Fruit fly (Drosophila melanogaster): Measurements from ENCODE around the gene CG17261.

Gene CG17261

DNA sequence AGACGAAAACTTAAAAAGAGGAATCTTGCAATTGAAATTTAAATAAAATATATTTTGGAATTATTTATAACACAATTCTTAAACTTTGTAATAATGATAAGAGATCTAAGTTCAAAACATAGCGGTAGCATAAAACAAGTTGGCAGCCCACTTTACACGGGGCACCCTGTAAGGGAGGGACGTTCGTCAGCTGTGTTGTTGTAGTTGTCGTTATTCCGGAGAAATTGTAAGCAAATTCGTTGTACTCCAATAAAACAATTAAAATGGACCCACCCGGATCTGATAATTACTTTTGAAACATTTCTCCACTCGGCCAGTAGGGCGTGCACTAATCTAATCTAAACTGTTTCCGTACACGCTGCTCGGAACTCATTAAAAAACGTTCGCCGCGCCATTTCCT, 12.0 kb upstream of the CG17261 start, which contains the start of gene GABPI:
Gene GABPI, plus strand, starts transcription at position 190 of the 400 bp plus-strand sequence.
- TF ChIP-seq Rel (GFP tag; optimal IDR thresholded peaks at IDR 0.05) (no peak), Rel (tag; optimal IDR thresholded peaks at IDR 0.05) (peak; percentile 8), Hr83 (GFP tag; optimal IDR thresholded peaks at IDR 0.05; ENCODE audit: poor library complexity, severe bottlenecking) (peak; percentile 50), GATAd (GFP tag; optimal IDR thresholded peaks at IDR 0.05) (peak; percentile 58), ey (GFP tag; optimal IDR thresholded peaks at IDR 0.05) (no peak), Sp1 (GFP tag; optimal IDR thresholded peaks at IDR 0.05) (no peak)

dm6 chr2L:3034969-3035368, 7.4 kb upstream of the CG17261 start, which contains the start of gene CG17258:
TSS of gene CG17258 (minus strand) at chr2L:3035348.
- TF ChIP-seq Dfd (GFP tag; optimal IDR thresholded peaks at IDR 0.05) (no peak), Hr83 (GFP tag; optimal IDR thresholded peaks at IDR 0.05; ENCODE audit: poor library complexity, severe bottlenecking) (no peak), Hnf4 (GFP tag; optimal IDR thresholded peaks at IDR 0.05) (no peak), woc (GFP tag; optimal IDR thresholded peaks at IDR 0.05) (no peak), fru (GFP tag; optimal IDR thresholded peaks at IDR 0.05) (no peak)

DNA sequence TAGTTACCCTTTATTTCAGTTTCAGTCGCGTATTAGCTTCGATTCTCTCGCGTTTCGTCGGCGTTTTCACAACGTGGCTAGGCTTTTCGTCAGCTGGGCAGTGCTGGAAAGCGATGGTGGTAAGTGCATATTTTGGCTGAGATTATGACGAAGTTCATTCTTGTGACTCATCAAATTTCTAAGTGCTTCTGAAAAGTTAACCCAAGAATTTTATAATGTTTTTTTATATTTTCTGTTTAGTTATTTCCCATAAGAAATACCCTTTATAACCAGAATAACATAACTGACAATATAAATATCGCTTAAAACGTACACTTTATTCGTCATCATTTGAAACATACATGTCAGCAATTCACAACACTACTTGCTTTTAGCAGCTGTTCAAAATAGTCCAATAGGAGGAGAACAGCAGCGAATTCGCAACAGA, 5.2 kb upstream of the CG17261 start, which contains the start of the genes CG17260 and SerRS:
Gene CG17260, plus strand, starts transcription at position 78 of the 427 bp plus-strand sequence.
Gene SerRS, minus strand, starts transcription at position 251 of the 427 bp plus-strand sequence.
- TF ChIP-seq Rel (GFP tag; optimal IDR thresholded peaks at IDR 0.05) (no peak), Rel (tag; optimal IDR thresholded peaks at IDR 0.05) (peak; percentile 68), Dfd (GFP tag; optimal IDR thresholded peaks at IDR 0.05) (no peak), Hr78 (GFP tag; optimal IDR thresholded peaks at IDR 0.05) (no peak), dmrt93B (GFP tag; optimal IDR thresholded peaks at IDR 0.05) (peak; percentile 89), CrebA (GFP tag; optimal IDR thresholded peaks at IDR 0.05; ENCODE audit: borderline replicate concordance) (no peak), OdsH (GFP tag; optimal IDR thresholded peaks at IDR 0.05) (peak; percentile 94), psq (GFP tag; optimal IDR thresholded peaks at IDR 0.05) (peak; percentile 93), usp (GFP tag; optimal IDR thresholded peaks at IDR 0.05) (no peak), pan (optimal IDR thresholded peaks at IDR 0.05) (no peak), tai (GFP tag; optimal IDR thresholded peaks at IDR 0.05) (no peak), Mio (GFP tag; optimal IDR thresholded peaks at IDR 0.05) (peak; percentile 59), Hnf4 (GFP tag; optimal IDR thresholded peaks at IDR 0.05) (no peak), woc (GFP tag; optimal IDR thresholded peaks at IDR 0.05) (no peak), foxo (GFP tag; optimal IDR thresholded peaks at IDR 0.05) (peak; percentile 28 to 98), br (GFP tag; optimal IDR thresholded peaks at IDR 0.05) (peak; percentile 96), dsf (GFP tag; optimal IDR thresholded peaks at IDR 0.05; ENCODE audit: borderline replicate concordance) (peak; percentile 90), jim (GFP tag; optimal IDR thresholded peaks at IDR 0.05) (no peak), brk (GFP tag; optimal IDR thresholded peaks at IDR 0.05) (no peak), N (GFP tag; optimal IDR thresholded peaks at IDR 0.05) (no peak), dl (GFP tag; optimal IDR thresholded peaks at IDR 0.05; ENCODE audit: insufficient read depth in 1 of 2, partially characterized antibody in 2 of 2) (no peak), sv (GFP tag; optimal IDR thresholded peaks at IDR 0.05) (peak; percentile 81), Hr83 (GFP tag; optimal IDR thresholded peaks at IDR 0.05; ENCODE audit: poor library complexity, severe bottlenecking) (no peak), HLH106 (tag; optimal IDR thresholded peaks at IDR 0.05) (peak; percentile 94), Myc (optimal IDR thresholded peaks at IDR 0.05) (peak; percentile 49), lola (GFP tag; optimal IDR thresholded peaks at IDR 0.05) (no peak), sage (GFP tag; optimal IDR thresholded peaks at IDR 0.05) (peak; percentile 72), Jra (GFP tag; optimal IDR thresholded peaks at IDR 0.05) (no peak), rgr (GFP tag; optimal IDR thresholded peaks at IDR 0.05) (peak; percentile 95), Vsx2 (GFP tag; optimal IDR thresholded peaks at IDR 0.05; ENCODE audit: partially characterized antibody) (no peak), h (GFP tag; optimal IDR thresholded peaks at IDR 0.05) (peak; percentile 97), GATAd (GFP tag; optimal IDR thresholded peaks at IDR 0.05) (peak; percentile 90), fru (GFP tag; optimal IDR thresholded peaks at IDR 0.05) (peak; percentile 95), Sp1 (GFP tag; optimal IDR thresholded peaks at IDR 0.05) (peak; percentile 88), CG32264 (GFP tag; optimal IDR thresholded peaks at IDR 0.05) (peak; percentile 81), Dif (GFP tag; optimal IDR thresholded peaks at IDR 0.05; ENCODE audit: partially characterized antibody) (no peak), CG9705 (GFP tag; optimal IDR thresholded peaks at IDR 0.05) (peak; percentile 81), ey (GFP tag; optimal IDR thresholded peaks at IDR 0.05) (peak; percentile 94), Abd-B (GFP tag; optimal IDR thresholded peaks at IDR 0.05) (no peak)
